Worm (Caenorhabditis elegans) whole organism, early embryonic: ENCODE measurements around the gene smoc-1.

Experiments used
- F13C5.2 ChIP-seq: sonication (generic microtip); optimal IDR thresholded peaks from 2 replicates; lab custom pipeline; 2017; ENCODE audit warnings: mild to moderate bottlenecking, missing genetic modification characterization, inconsistent platforms, missing compliant biosample characterization
- aly-1 ChIP-seq: sonication (generic microtip); optimal IDR thresholded peaks from 2 replicates; lab custom pipeline; 2016; ENCODE audit warnings: missing genetic modification characterization, missing compliant biosample characterization
- ama-1 ChIP-seq: fragments of 150-350 bp; optimal IDR thresholded peaks from 2 replicates; lab custom pipeline; 2014
- ets-7 ChIP-seq: sonication (generic microtip); optimal IDR thresholded peaks from 2 replicates; lab custom pipeline; 2016; ENCODE audit warnings: missing genotype, missing genetic modification characterization, missing compliant biosample characterization
- flt-1 ChIP-seq: fragments of 200-800 bp; sonication (Bioruptor generic); IDR thresholded peaks from 2 replicates; pipeline ENCODE4 v1.3.6; 2022; ENCODE audit warnings: missing genetic modification characterization, missing compliant biosample characterization
- hmbx-1 ChIP-seq: sonication (generic microtip); optimal IDR thresholded peaks from 2 replicates; lab custom pipeline; 2016; ENCODE audit warnings: mild to moderate bottlenecking, missing genetic modification characterization, missing compliant biosample characterization
- hmg-4 ChIP-seq: fragments of 200-800 bp; sonication (Bioruptor generic); optimal IDR thresholded peaks from 2 replicates; lab custom pipeline; 2018; ENCODE audit warnings: mild to moderate bottlenecking, missing genetic modification characterization, missing compliant biosample characterization
- scrt-1 ChIP-seq: fragments of 200-800 bp; sonication (Bioruptor generic); IDR thresholded peaks from 2 replicates; pipeline ENCODE4 v1.3.6; 2022; ENCODE audit warnings: missing genetic modification characterization, missing compliant biosample characterization

ce11 chrV:11716930-11717329 lies 40.5 kb upstream of the smoc-1 start:
- TF ChIP-seq flt-1 (GFP tag; lab: Robert Waterston, UW): no peak
- TF ChIP-seq F13C5.2 (tag; lab: Kevin White, UChicago): no peak
- TF ChIP-seq ama-1 (lab: Kevin White, UChicago): no peak
- no peak for TF ChIP-seq hmbx-1
- TF ChIP-seq aly-1 (tag; lab: Kevin White, UChicago): no peak
- TF ChIP-seq ets-7 (tag; lab: Kevin White, UChicago): no peak
- no peak for TF ChIP-seq hmg-4 (GFP tag; lab: Kevin White, UChicago)
- TF ChIP-seq scrt-1 (GFP tag; lab: Robert Waterston, UW): no peak
